Worm (Caenorhabditis elegans) whole organism, early embryonic: ENCODE data around the gene act-1.

Source experiments
- F13C5.2 ChIP-seq: sonication (generic microtip); optimal IDR thresholded peaks from 2 replicates; lab custom pipeline; 2017; ENCODE audit warnings: mild to moderate bottlenecking, missing genetic modification characterization, inconsistent platforms, missing compliant biosample characterization
- aly-1 ChIP-seq: sonication (generic microtip); optimal IDR thresholded peaks from 2 replicates; lab custom pipeline; 2016; ENCODE audit warnings: missing genetic modification characterization, missing compliant biosample characterization
- hnd-1 ChIP-seq: sonication (generic microtip); optimal IDR thresholded peaks from 2 replicates; lab custom pipeline; 2016; ENCODE audit warnings: missing genetic modification characterization, missing compliant biosample characterization

DNA sequence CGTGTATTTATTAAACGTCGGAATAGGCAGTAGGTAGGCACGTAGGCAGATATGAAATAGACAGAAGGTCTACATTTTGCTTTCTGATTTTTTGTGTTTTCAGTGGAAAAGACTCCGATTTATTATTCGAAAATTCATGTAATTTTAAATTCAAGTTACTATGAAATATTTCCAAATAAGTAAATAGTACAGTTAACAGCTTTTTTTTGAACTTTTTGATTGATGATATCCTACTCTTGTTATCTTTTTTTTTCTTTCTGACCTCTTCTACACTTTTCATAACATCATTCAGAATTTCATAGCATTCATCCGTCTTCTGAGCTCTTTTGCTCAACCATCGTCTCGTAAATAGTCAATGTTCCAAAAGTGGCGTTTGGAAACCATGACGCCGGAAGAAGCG is 17.7 kb downstream of the act-1 start, which contains the start of gene cdkl-1:
- TF ChIP-seq hnd-1 (no peak), F13C5.2 (tag; lab: Kevin White, UChicago) (no peak), aly-1 (tag; lab: Kevin White, UChicago) (no peak)
